Fruit fly (Drosophila melanogaster) whole organism: ENCODE results near the gene rdog.

Experiments used
- CG8478 ChIP-seq: fragments of >200 bp; optimal IDR thresholded peaks from 2 replicates; lab custom pipeline; 2018; ENCODE audit warnings: inconsistent platforms
- Dll ChIP-seq: fragments of >200 bp; optimal IDR thresholded peaks from 2 replicates; lab custom pipeline; 2017
- EcR ChIP-seq, 2 experiments: fragments of >200 bp; optimal IDR thresholded peaks; 2 replicates each; lab custom pipeline; 2017; ENCODE audit warnings: missing biosample characterization in 2 of 2, missing genetic modification characterization in 2 of 2, missing genetic modification reagents in 2 of 2
- pan ChIP-seq: fragments of >200 bp; optimal IDR thresholded peaks from 2 replicates; lab custom pipeline; 2017
- psq ChIP-seq: fragments of >200 bp; optimal IDR thresholded peaks from 2 replicates; lab custom pipeline; 2017
- usp ChIP-seq: fragments of >200 bp; optimal IDR thresholded peaks from 2 replicates; lab custom pipeline; 2017; ENCODE audit warnings: missing biosample characterization, missing genetic modification characterization, mixed read lengths

The rdog gene

dm6 chr3R:29198299-29198698, 40.4 kb downstream of the rdog start:
- TF ChIP-seq usp (GFP tag; lab: Kevin White, UChicago): no peak
- TF ChIP-seq Dll (lab: Kevin White, UChicago): no peak
- TF ChIP-seq psq (lab: Kevin White, UChicago): no peak
- no peak for TF ChIP-seq pan (lab: Kevin White, UChicago)

- TF ChIP-seq pan (lab: Kevin White, UChicago) (no peak), EcR (GFP tag; optimal IDR thresholded peaks at IDR 0.05; lab: Kevin White, UChicago) (peak; percentile 86 to 91)
These were observed 42.1 kb downstream of the rdog start, which contains the start of gene CG11899 for dm6 chr3R:29199807-29200693. TSS of gene CG11899 (plus strand) at chr3R:29200454.

DNA sequence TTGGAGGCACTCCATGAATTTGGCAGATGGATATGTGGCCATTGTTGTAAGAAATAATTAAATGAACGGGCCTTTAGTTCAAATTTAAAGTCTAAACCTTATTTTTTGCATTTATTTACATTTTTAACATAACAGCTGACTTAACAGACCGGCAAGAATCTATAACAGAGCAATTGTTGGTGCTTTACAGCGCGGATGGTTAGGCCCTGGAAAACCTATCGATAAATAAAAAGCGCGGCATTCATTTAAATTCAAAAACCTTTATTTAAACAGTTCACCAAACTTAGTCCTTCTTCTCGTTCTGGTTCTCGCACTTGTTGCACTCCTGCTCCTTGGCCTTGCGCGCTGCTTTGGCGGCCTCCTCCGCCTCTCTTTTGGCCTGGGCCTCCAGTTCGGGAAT, 44.5 kb downstream of the rdog start, which contains the start of gene Mesh1:
Mesh1 (minus strand) TSS at position 108 of the 400 bp plus-strand sequence.
- TF ChIP-seq CG8478 (lab: Kevin White, UChicago) (no peak), pan (lab: Kevin White, UChicago) (no peak), EcR (GFP tag; optimal IDR thresholded peaks at IDR 0.05; lab: Kevin White, UChicago) (no peak), psq (lab: Kevin White, UChicago) (no peak), Dll (lab: Kevin White, UChicago) (no peak), usp (GFP tag; lab: Kevin White, UChicago) (no peak)

dm6 chr3R:29204033-29204432, 46.1 kb downstream of the rdog start, which contains the start of gene Cyt-c1L:
TSS of gene Cyt-c1L (minus strand) at chr3R:29204133.
- no peak for TF ChIP-seq psq (lab: Kevin White, UChicago)
- TF ChIP-seq usp (GFP tag; lab: Kevin White, UChicago): no peak
- TF ChIP-seq CG8478 (lab: Kevin White, UChicago): no peak
- TF ChIP-seq EcR (GFP tag; optimal IDR thresholded peaks at IDR 0.05; lab: Kevin White, UChicago): no peak
- TF ChIP-seq pan (lab: Kevin White, UChicago): no peak
- TF ChIP-seq Dll (lab: Kevin White, UChicago): no peak

- TF ChIP-seq usp (GFP tag; lab: Kevin White, UChicago) (no peak), psq (lab: Kevin White, UChicago) (no peak), EcR (GFP tag; optimal IDR thresholded peaks at IDR 0.05; lab: Kevin White, UChicago) (no peak), Dll (lab: Kevin White, UChicago) (no peak), pan (lab: Kevin White, UChicago) (no peak), CG8478 (lab: Kevin White, UChicago) (no peak)
These were observed 46.9 kb downstream of the rdog start for dm6 chr3R:29204612-29205480.

DNA sequence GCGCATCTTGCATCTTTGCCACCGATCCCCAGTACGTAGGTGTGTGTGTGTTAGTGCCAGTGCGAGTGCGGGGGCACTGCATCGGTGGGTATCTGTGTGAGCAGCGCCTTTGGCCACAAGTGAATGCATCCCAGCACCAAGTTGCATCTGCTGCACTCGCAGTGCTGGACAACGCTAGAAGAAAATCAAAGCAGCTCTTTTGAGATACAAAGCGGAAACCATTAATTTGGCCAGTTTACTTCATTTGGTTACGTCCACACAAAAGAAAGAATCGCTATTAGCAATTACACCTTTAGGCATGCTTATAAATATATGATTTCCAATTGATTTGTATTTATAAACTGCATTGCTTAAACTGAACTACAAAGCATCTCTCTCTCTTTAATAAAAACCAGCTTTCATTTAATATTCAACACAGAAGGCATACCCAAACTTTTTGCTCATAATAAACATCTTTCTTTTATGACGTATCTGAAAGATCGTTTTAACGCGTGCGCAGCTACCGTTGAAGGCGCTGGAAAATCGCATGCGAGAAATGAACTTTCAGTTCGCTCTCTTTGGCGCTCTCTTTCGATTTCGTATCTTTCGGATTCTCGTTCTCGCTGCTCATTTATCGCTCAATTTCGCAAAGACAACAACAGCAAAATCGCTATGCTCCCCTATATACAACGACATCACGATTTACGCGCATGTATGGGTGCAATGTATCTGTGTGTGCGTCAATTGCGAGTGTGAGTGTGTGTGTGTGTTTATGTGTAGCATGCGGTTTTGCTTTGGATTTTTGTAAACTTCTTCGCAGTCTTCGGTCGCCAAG, 48.5 kb downstream of the rdog start:
- TF ChIP-seq pan (lab: Kevin White, UChicago) (no peak), CG8478 (lab: Kevin White, UChicago) (peak; percentile 28)

DNA sequence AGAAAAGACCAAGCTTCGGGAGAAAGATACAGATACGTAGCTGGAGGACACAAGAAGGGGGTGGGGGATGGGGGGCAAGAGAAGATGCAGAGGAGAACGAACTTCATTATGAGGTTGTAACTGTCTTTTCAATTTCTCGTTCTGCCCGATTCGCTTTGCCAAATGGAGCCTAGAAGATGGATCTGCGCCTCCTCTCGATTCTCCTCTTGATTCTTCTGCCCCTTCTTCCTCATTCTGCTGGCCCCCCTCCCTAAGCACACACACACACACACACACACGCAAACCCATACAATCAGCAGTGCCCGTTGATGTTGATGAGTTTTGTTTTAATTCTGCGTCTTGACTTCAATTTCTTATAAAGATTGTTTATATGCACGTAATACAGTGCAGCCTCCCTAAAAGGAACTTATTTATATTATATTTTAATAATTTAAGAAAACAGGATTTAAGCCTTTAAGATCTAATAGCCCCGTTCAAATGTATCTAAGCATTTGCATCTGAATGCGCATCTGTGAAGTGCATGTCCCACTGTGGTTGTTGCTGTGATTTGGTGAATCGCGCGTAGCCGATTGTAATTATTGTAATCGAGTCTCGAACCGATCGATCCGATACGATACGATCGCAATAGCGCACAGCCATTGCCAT, 49.2 kb downstream of the rdog start:
- TF ChIP-seq EcR (GFP tag; optimal IDR thresholded peaks at IDR 0.05; lab: Kevin White, UChicago) (peak in 1 of 2 experiments; percentile 32), psq (lab: Kevin White, UChicago) (no peak), usp (GFP tag; lab: Kevin White, UChicago) (no peak), Dll (lab: Kevin White, UChicago) (no peak), pan (lab: Kevin White, UChicago) (no peak), CG8478 (lab: Kevin White, UChicago) (no peak)

dm6 chr3R:29207996-29208395, 50.1 kb downstream of the rdog start:
- TF ChIP-seq usp (GFP tag; lab: Kevin White, UChicago): no peak
- TF ChIP-seq Dll (lab: Kevin White, UChicago): no peak
- TF ChIP-seq pan (lab: Kevin White, UChicago): no peak

DNA sequence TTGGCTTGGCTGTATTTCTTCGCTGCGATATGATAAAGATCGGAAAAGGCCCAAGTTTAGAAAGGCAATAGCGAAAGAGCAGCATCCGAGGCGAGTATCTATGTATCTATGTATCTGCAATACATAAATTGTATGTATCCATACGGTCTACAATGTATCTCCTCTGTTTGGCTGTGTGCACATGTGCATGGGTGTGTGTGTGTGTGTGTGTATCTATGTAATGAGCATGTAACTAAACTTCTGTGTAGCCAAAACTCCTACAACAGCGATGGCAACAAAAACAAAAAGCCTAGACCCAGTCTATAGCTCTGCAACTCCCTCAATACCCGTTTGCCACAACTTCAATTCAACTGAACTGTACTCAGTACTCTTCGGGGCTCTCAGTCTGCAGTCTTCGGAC, 52.2 kb downstream of the rdog start:
- TF ChIP-seq EcR (GFP tag; optimal IDR thresholded peaks at IDR 0.05; lab: Kevin White, UChicago): no peak
- no peak for TF ChIP-seq CG8478 (lab: Kevin White, UChicago)
- no peak for TF ChIP-seq psq (lab: Kevin White, UChicago)
- TF ChIP-seq Dll (lab: Kevin White, UChicago): no peak
- TF ChIP-seq usp (GFP tag; lab: Kevin White, UChicago): no peak
- no peak for TF ChIP-seq pan (lab: Kevin White, UChicago)
